Worm (Caenorhabditis elegans): ENCODE data around the gene rfth-1.

DNA sequence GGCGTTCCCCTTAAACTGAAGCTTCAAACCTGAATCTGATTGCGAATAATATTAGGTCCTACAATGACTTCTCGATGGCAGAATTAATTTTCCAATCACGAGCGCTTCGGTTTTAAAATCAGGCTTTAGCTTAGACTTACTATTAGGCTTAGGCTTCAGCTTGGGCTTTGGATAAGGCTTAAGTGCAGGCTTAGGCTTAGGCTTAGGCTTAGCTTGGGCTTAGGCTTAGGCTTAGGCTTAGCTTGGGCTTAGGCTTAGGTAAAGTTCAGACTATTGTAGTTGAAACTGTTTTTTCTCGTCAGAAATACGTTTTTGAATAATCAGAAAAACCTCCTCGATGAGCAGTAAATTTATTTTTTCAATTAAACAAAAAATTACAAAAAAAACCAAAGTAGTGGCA lies 15.6 kb upstream of the rfth-1 start:
- no peak for TF ChIP-seq tra-4 (tag; optimal IDR thresholded peaks at IDR 0.05)
- peak; percentile 72 for TF ChIP-seq ceh-36 (tag; optimal IDR thresholded peaks at IDR 0.05)
- TF ChIP-seq F13C5.2 (tag; optimal IDR thresholded peaks at IDR 0.05), result no peak
- no peak for TF ChIP-seq flt-1 (GFP tag; IDR thresholded peaks at IDR 0.05)
- TF ChIP-seq ceh-13 (GFP tag; optimal IDR thresholded peaks at IDR 0.05), result no peak
- TF ChIP-seq ama-1 (optimal IDR thresholded peaks at IDR 0.05), result no peak
- no peak for TF ChIP-seq B0310.2 (tag; optimal IDR thresholded peaks at IDR 0.05)
- no peak for TF ChIP-seq tbx-37 (GFP tag; conservative IDR thresholded peaks at IDR 0.05)
- no peak for TF ChIP-seq tbx-11 (GFP tag; IDR thresholded peaks at IDR 0.05)

Measured in whole organism, early embryonic.